Fruit fly (Drosophila melanogaster): Measurements from ENCODE around the gene Mipp1.

The Mipp1 gene

DNA sequence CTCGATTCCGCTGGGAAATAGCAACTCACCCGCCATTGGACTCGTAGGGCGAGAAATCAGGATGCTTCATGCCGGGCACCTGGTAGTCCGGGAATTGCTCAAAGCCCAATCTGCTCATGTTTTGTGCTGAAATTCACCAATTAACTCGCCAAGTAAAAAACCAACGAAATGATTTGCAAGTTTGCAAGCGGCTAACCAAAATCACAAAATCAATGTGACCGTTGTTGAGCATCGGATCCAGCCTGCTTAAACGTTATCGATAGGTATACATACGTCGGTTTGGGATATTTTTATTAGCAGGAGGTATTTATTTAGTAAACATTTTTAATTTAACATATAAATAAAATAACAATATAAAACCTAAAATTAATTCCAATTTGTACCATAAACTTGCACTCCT, 37.1 kb upstream of the Mipp1 start, which contains the start of gene Prosbeta6 (continued):
- no peak for TF ChIP-seq CG43689 (GFP tag; IDR thresholded peaks at IDR 0.05)
- TF ChIP-seq danr (GFP tag; IDR thresholded peaks at IDR 0.05), result no peak
- peak; percentile 74 for TF ChIP-seq BEAF-32 (GFP tag; optimal IDR thresholded peaks at IDR 0.05)
- no peak for TF ChIP-seq CG18619 (GFP tag; optimal IDR thresholded peaks at IDR 0.05)
- no peak for TF ChIP-seq caup (GFP tag; optimal IDR thresholded peaks at IDR 0.05; ENCODE audit: severe bottlenecking)
- no peak for TF ChIP-seq CG33557 (GFP tag; optimal IDR thresholded peaks at IDR 0.05)
- peak; percentile 71 for TF ChIP-seq CG9797 (GFP tag; optimal IDR thresholded peaks at IDR 0.05)
- TF ChIP-seq Asciz (GFP tag; optimal IDR thresholded peaks at IDR 0.05), result no peak
- no peak for TF ChIP-seq eve (GFP tag; optimal IDR thresholded peaks at IDR 0.05)
- no peak for TF ChIP-seq crp (GFP tag; optimal IDR thresholded peaks at IDR 0.05)
- no peak for TF ChIP-seq dan (GFP tag; IDR thresholded peaks at IDR 0.05)
- TF ChIP-seq en (GFP tag; optimal IDR thresholded peaks at IDR 0.05), result no peak
- TF ChIP-seq zen (tag; optimal IDR thresholded peaks at IDR 0.05), result no peak
- no peak for TF ChIP-seq CG15011 (GFP tag; optimal IDR thresholded peaks at IDR 0.05)
- no peak for TF ChIP-seq Mad (GFP tag; optimal IDR thresholded peaks at IDR 0.05)
- TF ChIP-seq otp (GFP tag; IDR thresholded peaks at IDR 0.05), result no peak
- no peak for TF ChIP-seq bowl (GFP tag; IDR thresholded peaks at IDR 0.05)
- no peak for TF ChIP-seq CG7357 (GFP tag; IDR thresholded peaks at IDR 0.05)
- TF ChIP-seq Lpt (GFP tag; optimal IDR thresholded peaks at IDR 0.05), result no peak
- no peak for TF ChIP-seq Hr51 (GFP tag; optimal IDR thresholded peaks at IDR 0.05)
- no peak for TF ChIP-seq psq (GFP tag; optimal IDR thresholded peaks at IDR 0.05)
- TF ChIP-seq CG17359 (tag; optimal IDR thresholded peaks at IDR 0.05), result no peak
- no peak for TF ChIP-seq Sry-β (GFP tag; optimal IDR thresholded peaks at IDR 0.05)
- TF ChIP-seq HmgZ (tag; optimal IDR thresholded peaks at IDR 0.05), result peak; percentile 5
- no peak for TF ChIP-seq CG32767 (GFP tag; IDR thresholded peaks at IDR 0.05)
- TF ChIP-seq CG4854 (GFP tag; optimal IDR thresholded peaks at IDR 0.05), result no peak
- TF ChIP-seq CG1647 (GFP tag; optimal IDR thresholded peaks at IDR 0.05), result no peak
- TF ChIP-seq Ssrp (tag; optimal IDR thresholded peaks at IDR 0.05), result no peak
- TF ChIP-seq CG1602 (GFP tag; optimal IDR thresholded peaks at IDR 0.05), result no peak
- TF ChIP-seq ham (GFP tag; IDR thresholded peaks at IDR 0.05), result no peak
- no peak for TF ChIP-seq Atf6 (GFP tag; IDR thresholded peaks at IDR 0.05)
- TF ChIP-seq CG1233 (GFP tag; optimal IDR thresholded peaks at IDR 0.05), result no peak
- TF ChIP-seq ATbp (GFP tag; optimal IDR thresholded peaks at IDR 0.05), result no peak
- no peak for TF ChIP-seq CG10431 (GFP tag; optimal IDR thresholded peaks at IDR 0.05)
- no peak for TF ChIP-seq CG9932 (GFP tag; IDR thresholded peaks at IDR 0.05)
- TF ChIP-seq kay (GFP tag; optimal IDR thresholded peaks at IDR 0.05), result no peak
- no peak for TF ChIP-seq Sox100B (GFP tag; optimal IDR thresholded peaks at IDR 0.05)
- TF ChIP-seq esg (GFP tag; conservative IDR thresholded peaks at IDR 0.05), result no peak
- TF ChIP-seq CG14667 (GFP tag; IDR thresholded peaks at IDR 0.05), result no peak
- TF ChIP-seq CG17912 (GFP tag; optimal IDR thresholded peaks at IDR 0.05), result no peak
- no peak for TF ChIP-seq gem (tag; optimal IDR thresholded peaks at IDR 0.05)
- no peak for TF ChIP-seq jigr1 (GFP tag; IDR thresholded peaks at IDR 0.05)
- no peak for TF ChIP-seq CG6272 (GFP tag; IDR thresholded peaks at IDR 0.05)
- TF ChIP-seq CG16813 (GFP tag; IDR thresholded peaks at IDR 0.05; ENCODE audit: partially characterized antibody), result peak; percentile 44; the same call in 2 of the 3 replicates
- no peak for TF ChIP-seq Hr39 (optimal IDR thresholded peaks at IDR 0.05)
- TF ChIP-seq Dfd (GFP tag; optimal IDR thresholded peaks at IDR 0.05), result no peak
- TF ChIP-seq CG16815 (GFP tag; optimal IDR thresholded peaks at IDR 0.05), result no peak
- TF ChIP-seq Hr3 (GFP tag; optimal IDR thresholded peaks at IDR 0.05), result no peak
- TF ChIP-seq dmrt11E (tag; optimal IDR thresholded peaks at IDR 0.05), result no peak
- TF ChIP-seq Oli (tag; optimal IDR thresholded peaks at IDR 0.05), result no peak
- no peak for TF ChIP-seq Deaf1 (tag; optimal IDR thresholded peaks at IDR 0.05)
- TF ChIP-seq Hmr (GFP tag; optimal IDR thresholded peaks at IDR 0.05), result no peak
